Fruit fly (Drosophila melanogaster) whole organism: ENCODE results near the gene kairos.
A peak's percentile ranks its signal among the peaks of the same experiment; 100 is the strongest.

Experiments
- CG8478 ChIP-seq: fragments of >200 bp; optimal IDR thresholded peaks from 2 replicates; lab custom pipeline; 2018; ENCODE audit warnings: inconsistent platforms
- Dll ChIP-seq: fragments of >200 bp; optimal IDR thresholded peaks from 2 replicates; lab custom pipeline; 2017
- pan ChIP-seq: fragments of >200 bp; optimal IDR thresholded peaks from 2 replicates; lab custom pipeline; 2017
- psq ChIP-seq: fragments of >200 bp; optimal IDR thresholded peaks from 2 replicates; lab custom pipeline; 2017
- usp ChIP-seq: fragments of >200 bp; optimal IDR thresholded peaks from 2 replicates; lab custom pipeline; 2017; ENCODE audit warnings: missing biosample characterization, missing genetic modification characterization, mixed read lengths

- no peak for TF ChIP-seq CG8478 (lab: Kevin White, UChicago)
- TF ChIP-seq usp (GFP tag; lab: Kevin White, UChicago), result no peak
- no peak for TF ChIP-seq pan
- TF ChIP-seq Dll (lab: Kevin White, UChicago), result peak; percentile 42
- no peak for TF ChIP-seq psq (lab: Kevin White, UChicago)
Measured at dm6 chrX:18282381-18282813, 73.6 kb downstream of the kairos start.
